Fruit fly (Drosophila melanogaster) whole organism, embryonic: ENCODE measurements around the gene CG2111.

Source experiments
- B-H2 ChIP-seq: fragments of 200-800 bp; sonication (Bioruptor generic); optimal IDR thresholded peaks from 2 replicates; lab custom pipeline; 2018; ENCODE audit warnings: missing biosample characterization, mild to moderate bottlenecking, missing genetic modification characterization
- CG10209 ChIP-seq: fragments of 200-800 bp; sonication (Bioruptor generic); optimal IDR thresholded peaks from 3 replicates; lab custom pipeline; 2017; ENCODE audit warnings: missing biosample characterization, mild to moderate bottlenecking, missing genetic modification characterization, missing genetic modification reagents
- CG10979 ChIP-seq: fragments of 200-800 bp; sonication (Bioruptor generic); optimal IDR thresholded peaks from 2 replicates; lab custom pipeline; 2018; ENCODE audit warnings: missing biosample characterization, mild to moderate bottlenecking, missing genetic modification characterization, moderate library complexity
- CG12071 ChIP-seq: fragments of 200-800 bp; sonication (Bioruptor generic); optimal IDR thresholded peaks from 3 replicates; lab custom pipeline; 2018; ENCODE audit warnings: missing biosample characterization, mild to moderate bottlenecking, missing genetic modification characterization
- CG12942 ChIP-seq: fragments of 200-800 bp; sonication (Bioruptor generic); optimal IDR thresholded peaks from 3 replicates; lab custom pipeline; 2016; ENCODE audit warnings: missing biosample characterization, missing genetic modification characterization
- CG13123 ChIP-seq: fragments of 200-800 bp; sonication (Bioruptor generic); optimal IDR thresholded peaks from 2 replicates; lab custom pipeline; 2016; ENCODE audit warnings: missing biosample characterization, missing genetic modification characterization
- CG17361 ChIP-seq: fragments of 200-800 bp; sonication (Bioruptor generic); IDR thresholded peaks from 3 replicates; pipeline ENCODE4 v1.3.6; 2022; ENCODE audit warnings: missing biosample characterization, missing genetic modification characterization
- CG2712 ChIP-seq: fragments of 200-800 bp; optimal IDR thresholded peaks from 3 replicates; lab custom pipeline; 2019; ENCODE audit warnings: missing biosample characterization, mild to moderate bottlenecking, missing genetic modification characterization, moderate library complexity
- CG32532 ChIP-seq: fragments of 200-800 bp; sonication (Bioruptor generic); IDR thresholded peaks from 2 replicates; pipeline ENCODE4 v1.3.6; 2022; ENCODE audit warnings: missing biosample characterization, missing genetic modification characterization
- CG3847 ChIP-seq: fragments of 200-800 bp; sonication (Bioruptor generic); IDR thresholded peaks from 2 replicates; pipeline ENCODE4 v1.3.6; 2022; ENCODE audit warnings: missing biosample characterization, missing genetic modification characterization
- CG4328 ChIP-seq: fragments of 200-800 bp; sonication (Bioruptor generic); optimal IDR thresholded peaks from 3 replicates; lab custom pipeline; 2017; ENCODE audit warnings: missing biosample characterization, missing genetic modification reagents, missing genetic modification characterization
- CG4854 ChIP-seq: fragments of 200-800 bp; sonication (Bioruptor generic); optimal IDR thresholded peaks from 2 replicates; lab custom pipeline; 2016; ENCODE audit warnings: missing biosample characterization, missing genetic modification characterization, inconsistent platforms
- CG6272 ChIP-seq: fragments of 200-800 bp; sonication (Bioruptor generic); IDR thresholded peaks from 2 replicates; pipeline ENCODE4 v1.3.6; 2022; ENCODE audit warnings: missing biosample characterization, missing genetic modification characterization
- CG6813 ChIP-seq: fragments of 200-800 bp; sonication (Bioruptor generic); optimal IDR thresholded peaks from 2 replicates; lab custom pipeline; 2017; ENCODE audit warnings: missing biosample characterization, missing genetic modification characterization, mild to moderate bottlenecking, moderate library complexity, missing genetic modification reagents
- CG8359 ChIP-seq: fragments of 200-800 bp; sonication (Bioruptor generic); optimal IDR thresholded peaks from 2 replicates; lab custom pipeline; 2017; ENCODE audit warnings: missing biosample characterization, mild to moderate bottlenecking, missing genetic modification characterization, borderline replicate concordance
- Doc2 ChIP-seq: fragments of 200-800 bp; sonication (Bioruptor generic); IDR thresholded peaks from 2 replicates; pipeline ENCODE4 v1.3.6; 2022; ENCODE audit warnings: missing biosample characterization, missing genetic modification characterization
- Fer1 ChIP-seq: fragments of 200-800 bp; sonication (Bioruptor generic); optimal IDR thresholded peaks from 2 replicates; lab custom pipeline; 2017; ENCODE audit warnings: missing biosample characterization, mild to moderate bottlenecking, missing genetic modification characterization
- Fer2 ChIP-seq: fragments of 200-800 bp; sonication (Bioruptor generic); optimal IDR thresholded peaks from 2 replicates; lab custom pipeline; 2018; ENCODE audit warnings: missing biosample characterization, mild to moderate bottlenecking, missing genetic modification characterization, moderate library complexity
- HmgD ChIP-seq: fragments of 200-800 bp; sonication (Bioruptor generic); optimal IDR thresholded peaks from 3 replicates; lab custom pipeline; 2016; ENCODE audit warnings: missing biosample characterization, missing genetic modification characterization
- Max ChIP-seq: fragments of 200-800 bp; sonication (Bioruptor generic); optimal IDR thresholded peaks from 2 replicates; lab custom pipeline; 2016; ENCODE audit warnings: missing biosample characterization, mild to moderate bottlenecking, missing genetic modification characterization
- Mrtf ChIP-seq: fragments of 200-800 bp; sonication (Bioruptor generic); IDR thresholded peaks from 3 replicates; pipeline ENCODE4 v1.3.6; 2022; ENCODE audit warnings: missing biosample characterization, missing genetic modification characterization
- Myb ChIP-seq: fragments of 200-800 bp; sonication (Bioruptor generic); optimal IDR thresholded peaks from 2 replicates; lab custom pipeline; 2016; ENCODE audit warnings: missing biosample characterization, missing genetic modification characterization
- Nf-YC ChIP-seq: fragments of 200-800 bp; optimal IDR thresholded peaks from 3 replicates; lab custom pipeline; 2019; ENCODE audit warnings: missing biosample characterization, mild to moderate bottlenecking, missing genetic modification characterization, moderate library complexity
- ara ChIP-seq: fragments of 200-800 bp; sonication (Bioruptor generic); IDR thresholded peaks from 2 replicates; pipeline ENCODE4 v1.3.6; 2022; ENCODE audit warnings: missing biosample characterization, missing genetic modification characterization
- ato ChIP-seq: fragments of 200-800 bp; sonication (Bioruptor generic); IDR thresholded peaks from 2 replicates; pipeline ENCODE4 v1.3.6; 2022; ENCODE audit warnings: missing biosample characterization, missing genetic modification characterization; ENCODE audit not compliant: partially characterized antibody
- az2 ChIP-seq: fragments of 200-800 bp; sonication (Bioruptor generic); optimal IDR thresholded peaks from 3 replicates; lab custom pipeline; 2016; ENCODE audit warnings: missing biosample characterization, missing genetic modification characterization
- bigmax ChIP-seq: fragments of 200-800 bp; sonication (Bioruptor generic); optimal IDR thresholded peaks from 2 replicates; lab custom pipeline; 2018; ENCODE audit warnings: missing biosample characterization, mild to moderate bottlenecking, missing genetic modification characterization
- cas ChIP-seq: fragments of 200-800 bp; sonication (Bioruptor generic); IDR thresholded peaks from 2 replicates; pipeline ENCODE4 v1.3.6; 2022; ENCODE audit warnings: missing biosample characterization, missing genetic modification characterization
- chif ChIP-seq, 2 experiments: fragments of 200-800 bp; sonication (Bioruptor generic); optimal IDR thresholded peaks; 3 replicates each; lab custom pipeline; 2016; ENCODE audit warnings: missing biosample characterization in 2 of 2, missing genetic modification characterization in 2 of 2
- croc ChIP-seq: fragments of 200-800 bp; sonication (Bioruptor generic); conservative IDR thresholded peaks from 3 replicates; pipeline ENCODE4 v1.3.6; 2022; ENCODE audit warnings: missing biosample characterization, missing genetic modification characterization
- en ChIP-seq: fragments of 200-800 bp; sonication (Bioruptor generic); optimal IDR thresholded peaks from 2 replicates; lab custom pipeline; 2016; ENCODE audit warnings: missing biosample characterization, missing genetic modification characterization
- exex ChIP-seq: fragments of 200-800 bp; sonication (Bioruptor generic); optimal IDR thresholded peaks from 4 replicates; lab custom pipeline; 2018; ENCODE audit warnings: missing biosample characterization, mild to moderate bottlenecking, missing genetic modification characterization, moderate library complexity
- fd64A ChIP-seq: fragments of 200-800 bp; sonication (Bioruptor generic); optimal IDR thresholded peaks from 3 replicates; lab custom pipeline; 2018; ENCODE audit warnings: missing biosample characterization, mild to moderate bottlenecking, missing genetic modification characterization
- gcm ChIP-seq: fragments of 200-800 bp; sonication (Bioruptor generic); optimal IDR thresholded peaks from 2 replicates; lab custom pipeline; 2019; ENCODE audit warnings: missing biosample characterization, mild to moderate bottlenecking, missing genetic modification characterization, moderate library complexity
- gsb ChIP-seq: fragments of 200-800 bp; sonication (Bioruptor generic); IDR thresholded peaks from 2 replicates; pipeline ENCODE4 v1.3.6; 2022; ENCODE audit warnings: missing biosample characterization, missing genetic modification characterization
- jigr1 ChIP-seq: fragments of 200-800 bp; sonication (Bioruptor generic); IDR thresholded peaks from 3 replicates; pipeline ENCODE4 v1.3.6; 2022; ENCODE audit warnings: missing biosample characterization, missing genetic modification characterization
- kah ChIP-seq: fragments of 200-800 bp; sonication (Bioruptor generic); optimal IDR thresholded peaks from 2 replicates; lab custom pipeline; 2018; ENCODE audit warnings: missing biosample characterization, mild to moderate bottlenecking, missing genetic modification characterization
- klu ChIP-seq: fragments of 200-800 bp; sonication (Bioruptor generic); IDR thresholded peaks from 2 replicates; pipeline ENCODE4 v1.3.6; 2022; ENCODE audit warnings: missing biosample characterization, missing genetic modification characterization
- lmd ChIP-seq: fragments of 200-800 bp; sonication (Bioruptor generic); IDR thresholded peaks from 2 replicates; pipeline ENCODE4 v1.3.6; 2022; ENCODE audit warnings: missing biosample characterization, missing genetic modification characterization
- lola ChIP-seq, 3 experiments: fragments of >200 bp in 2 of 3; fragments of 200-800 bp in 1 of 3; sonication (Bioruptor generic) in 1 of 3; optimal IDR thresholded peaks; 2 replicates each; lab custom pipeline; 2017 to 2019; ENCODE audit warnings: missing biosample characterization in 3 of 3, missing genetic modification characterization in 3 of 3, mild to moderate bottlenecking in 1 of 3, moderate library complexity in 1 of 3
- luna ChIP-seq: fragments of 200-800 bp; sonication (Bioruptor generic); optimal IDR thresholded peaks from 2 replicates; lab custom pipeline; 2016; ENCODE audit warnings: missing biosample characterization, missing genetic modification characterization
- nau ChIP-seq: fragments of 200-800 bp; sonication (Bioruptor generic); optimal IDR thresholded peaks from 3 replicates; lab custom pipeline; 2017; ENCODE audit warnings: missing biosample characterization, mild to moderate bottlenecking, missing genetic modification characterization, missing genetic modification reagents
- odd ChIP-seq: fragments of 200-800 bp; sonication (Bioruptor generic); optimal IDR thresholded peaks from 2 replicates; lab custom pipeline; 2017; ENCODE audit warnings: missing biosample characterization, mild to moderate bottlenecking, missing genetic modification characterization
- phol ChIP-seq: fragments of 200-800 bp; sonication (Bioruptor generic); optimal IDR thresholded peaks from 3 replicates; lab custom pipeline; 2018; ENCODE audit warnings: missing biosample characterization, mild to moderate bottlenecking, missing genetic modification characterization, moderate library complexity
- pnt ChIP-seq: fragments of 200-800 bp; sonication (Bioruptor generic); optimal IDR thresholded peaks from 3 replicates; lab custom pipeline; 2016; ENCODE audit warnings: missing biosample characterization, missing genetic modification characterization
- slbo ChIP-seq: fragments of 200-800 bp; sonication (Bioruptor generic); IDR thresholded peaks from 2 replicates; pipeline ENCODE4 v1.3.6; 2022; ENCODE audit warnings: missing biosample characterization, missing genetic modification characterization
- sug ChIP-seq: fragments of 200-800 bp; optimal IDR thresholded peaks from 2 replicates; lab custom pipeline; 2019; ENCODE audit warnings: missing biosample characterization, mild to moderate bottlenecking, missing genetic modification characterization, moderate library complexity
- vvl ChIP-seq: fragments of 200-800 bp; sonication (Bioruptor generic); IDR thresholded peaks from 2 replicates; pipeline ENCODE4 v1.3.6; 2022; ENCODE audit warnings: missing biosample characterization, missing genetic modification characterization

The CG2111 gene

dm6 chrX:10620144-10621005, 37.1 kb upstream of the CG2111 start, which contains the start of gene CG43347 (continued):
- TF ChIP-seq exex (tag; lab: Kevin White, UChicago) (peak; percentile 40), CG17361 (GFP tag; lab: Robert Waterston, UW) (peak; percentile 80), Fer2 (peak; percentile 28), CG13123 (GFP tag; lab: Kevin White, UChicago) (no peak), CG6272 (GFP tag; lab: Robert Waterston, UW) (0 out of 2 replicates have a peak, but pooled peaks have one; percentile 35), phol (tag; lab: Kevin White, UChicago) (peak; percentile 70), Fer1 (GFP tag; lab: Kevin White, UChicago) (peak; percentile 83), CG4854 (GFP tag; lab: Kevin White, UChicago) (peak; percentile 6), CG12942 (peak; percentile 13), bigmax (GFP tag; lab: Kevin White, UChicago) (no peak), Mrtf (GFP tag; lab: Robert Waterston, UW) (no peak), sug (peak; percentile 74), CG12071 (no peak), lola (GFP tag; optimal IDR thresholded peaks at IDR 0.05; lab: Kevin White, UChicago) (peak in 1 of 3 experiments; percentile 42), Max (GFP tag; lab: Kevin White, UChicago) (peak; percentile 36), CG8359 (GFP tag; lab: Kevin White, UChicago) (no peak), Nf-YC (tag; lab: Kevin White, UChicago) (peak; percentile 60), kah (GFP tag; lab: Kevin White, UChicago) (peak; percentile 11), CG6813 (GFP tag; lab: Kevin White, UChicago) (peak; percentile 69), fd64A (GFP tag; lab: Kevin White, UChicago) (no peak), croc (peak; percentile 38; the same call in 2 of the 3 replicates), CG32532 (peak; percentile 33; the same call in 1 of the 2 replicates), gsb (GFP tag; lab: Robert Waterston, UW) (0 out of 2 replicates have a peak, but pooled peaks have one; percentile 9), odd (GFP tag; lab: Kevin White, UChicago) (peak; percentile 70), luna (GFP tag; lab: Kevin White, UChicago) (no peak), cas (GFP tag; lab: Robert Waterston, UW) (no peak), slbo (peak; percentile 62), CG3847 (GFP tag; lab: Robert Waterston, UW) (peak; percentile 27; the same call in 1 of the 2 replicates), gcm (GFP tag; lab: Kevin White, UChicago) (peak; percentile 55), nau (GFP tag; lab: Kevin White, UChicago) (peak; percentile 62), Myb (GFP tag; lab: Kevin White, UChicago) (no peak), CG10209 (peak; percentile 70), pnt (no peak), jigr1 (GFP tag; lab: Robert Waterston, UW) (no peak), vvl (GFP tag; lab: Robert Waterston, UW) (peak; percentile 55), en (GFP tag; lab: Kevin White, UChicago) (no peak), HmgD (no peak), Doc2 (GFP tag; lab: Robert Waterston, UW) (no peak), ara (peak; percentile 55; the same call in 1 of the 2 replicates), ato (GFP tag; lab: Robert Waterston, UW) (no peak), B-H2 (GFP tag; lab: Kevin White, UChicago) (peak; percentile 62), CG4328 (GFP tag; lab: Kevin White, UChicago) (peak; percentile 61), chif (GFP tag; optimal IDR thresholded peaks at IDR 0.05; lab: Kevin White, UChicago) (peak in 1 of 2 experiments; percentile 17), CG10979 (tag; lab: Kevin White, UChicago) (peak; percentile 69), lmd (peak; percentile 62), klu (GFP tag; lab: Robert Waterston, UW) (peak; percentile 46), CG2712 (peak; percentile 71), az2 (GFP tag; lab: Kevin White, UChicago) (peak; percentile 53)
